Worm (Caenorhabditis elegans) whole organism, mixed stage, embryonic: Measurements from ENCODE around the gene daf-31.

Source experiments
- drap-1 ChIP-seq: fragments of 200-800 bp; sonication (Bioruptor generic); optimal IDR thresholded peaks from 3 replicates; lab custom pipeline; 2018; ENCODE audit warnings: mild to moderate bottlenecking, missing genetic modification characterization, missing compliant biosample characterization
- elt-3 ChIP-seq: fragments of 150-350 bp; optimal IDR thresholded peaks from 2 replicates; lab custom pipeline; 2014; ENCODE audit warnings: missing biosample characterization, missing genetic modification characterization
- lin-13 ChIP-seq: fragments of 150-350 bp; optimal IDR thresholded peaks from 2 replicates; lab custom pipeline; 2014; ENCODE audit warnings: missing biosample characterization, missing genetic modification characterization
- mep-1 ChIP-seq: fragments of 150-350 bp; optimal IDR thresholded peaks from 2 replicates; lab custom pipeline; 2017; ENCODE audit warnings: missing biosample characterization, missing genetic modification reagents, missing genetic modification characterization, inconsistent platforms
- nhr-12 ChIP-seq: fragments of 150-350 bp; optimal IDR thresholded peaks from 2 replicates; lab custom pipeline; 2014; ENCODE audit warnings: missing biosample characterization, missing genetic modification characterization
- nhr-28 ChIP-seq: fragments of 150-350 bp; optimal IDR thresholded peaks from 2 replicates; lab custom pipeline; 2014; ENCODE audit warnings: missing biosample characterization, missing genetic modification characterization
- nhr-76 ChIP-seq: sonication (generic microtip); optimal IDR thresholded peaks from 2 replicates; lab custom pipeline; 2017; ENCODE audit warnings: missing biosample characterization, missing genetic modification characterization
- snpc-4 ChIP-seq: fragments of 150-350 bp; optimal IDR thresholded peaks from 2 replicates; lab custom pipeline; 2014; ENCODE audit warnings: missing biosample characterization, missing genetic modification characterization
- unc-39 ChIP-seq: fragments of 150-350 bp; optimal IDR thresholded peaks from 2 replicates; lab custom pipeline; 2014; ENCODE audit warnings: missing biosample characterization, missing genetic modification characterization
- unc-62 ChIP-seq: fragments of 150-350 bp; optimal IDR thresholded peaks from 2 replicates; lab custom pipeline; 2014; ENCODE audit warnings: missing biosample characterization, missing genetic modification reagents, missing genetic modification characterization
- ztf-11 ChIP-seq: fragments of 150-350 bp; optimal IDR thresholded peaks from 2 replicates; lab custom pipeline; 2014; ENCODE audit warnings: missing biosample characterization, missing genetic modification characterization

DNA sequence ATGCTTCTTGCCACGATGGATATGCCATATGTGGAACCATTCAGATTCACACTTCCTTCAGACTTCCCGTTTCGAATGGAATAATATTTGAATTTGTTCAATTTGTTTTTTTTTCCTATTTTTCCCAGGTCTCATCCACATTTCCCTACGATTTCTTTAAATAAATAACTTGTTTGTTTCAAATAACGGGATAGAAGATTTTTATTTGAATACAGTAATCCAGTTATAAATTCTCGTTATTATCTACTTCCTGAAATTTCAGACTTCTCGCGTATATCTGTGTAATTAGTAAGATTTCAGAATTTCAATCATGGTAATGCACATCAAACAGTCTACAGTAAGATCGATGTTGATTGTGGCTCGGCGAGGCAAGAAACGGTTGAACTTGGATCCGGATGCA lies 10.4 kb downstream of the daf-31 start, which contains the start of gene F35H10.5:
- TF ChIP-seq unc-62 (GFP tag; lab: Kevin White, UChicago) (no peak), mep-1 (tag; lab: Kevin White, UChicago) (no peak), drap-1 (GFP tag; lab: Kevin White, UChicago) (no peak), nhr-28 (no peak), elt-3 (tag; lab: Kevin White, UChicago) (no peak), snpc-4 (tag; lab: Kevin White, UChicago) (no peak), ztf-11 (no peak), nhr-12 (no peak), nhr-76 (tag; lab: Kevin White, UChicago) (no peak), lin-13 (tag; lab: Kevin White, UChicago) (no peak), unc-39 (tag; lab: Kevin White, UChicago) (no peak)
